Worm (Caenorhabditis elegans) whole organism, early embryonic: Measurements from ENCODE around the gene lex-1.

ENCODE experiments used
- ama-1 ChIP-seq: fragments of 150-350 bp; optimal IDR thresholded peaks from 2 replicates; lab custom pipeline; 2014
- hnd-1 ChIP-seq: sonication (generic microtip); optimal IDR thresholded peaks from 2 replicates; lab custom pipeline; 2016; ENCODE audit warnings: missing genetic modification characterization, missing compliant biosample characterization
- sea-1 ChIP-seq: fragments of 200-800 bp; sonication (Bioruptor generic); conservative IDR thresholded peaks from 2 replicates; pipeline ENCODE4 v1.3.6; 2022; ENCODE audit warnings: missing genetic modification characterization, missing compliant biosample characterization
- tbx-11 ChIP-seq: fragments of 200-800 bp; sonication (Bioruptor generic); IDR thresholded peaks from 2 replicates; pipeline ENCODE4 v1.3.6; 2022; ENCODE audit warnings: missing genetic modification characterization, missing compliant biosample characterization

DNA sequence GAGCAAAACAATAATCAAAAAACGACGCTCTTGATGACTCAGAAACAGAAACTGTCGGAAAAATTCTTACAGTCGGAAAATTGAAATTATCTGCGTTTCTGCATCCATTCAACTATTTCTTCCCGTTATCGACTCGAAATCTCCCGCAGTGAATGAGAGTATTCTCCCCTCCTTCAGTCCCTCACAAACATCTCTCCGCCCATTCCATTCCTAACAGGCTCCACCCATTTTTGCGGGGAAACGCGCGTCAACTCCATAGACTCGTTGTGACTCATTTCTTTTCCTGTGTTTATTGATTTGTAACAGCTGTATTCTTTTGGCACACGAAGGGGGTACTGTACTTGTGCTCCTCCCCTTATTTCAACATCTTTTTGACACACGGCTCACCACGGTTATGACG, 48.6 kb downstream of the lex-1 start:
- no peak for TF ChIP-seq hnd-1 (tag; lab: Kevin White, UChicago)
- TF ChIP-seq ama-1: no peak
- no peak for TF ChIP-seq tbx-11 (GFP tag; lab: Robert Waterston, UW)
- TF ChIP-seq sea-1 (GFP tag; lab: Robert Waterston, UW): no peak
